Fruit fly (Drosophila melanogaster) whole organism, embryonic: Measurements from ENCODE around the gene CG43203.
A peak's percentile ranks its signal among the peaks of the same experiment; 100 is the strongest.

Experiments used
- Antp ChIP-seq: fragments of 200-800 bp; sonication (Bioruptor generic); optimal IDR thresholded peaks from 3 replicates; lab custom pipeline; 2016; ENCODE audit warnings: missing biosample characterization, missing genetic modification characterization
- B-H2 ChIP-seq: fragments of 200-800 bp; sonication (Bioruptor generic); optimal IDR thresholded peaks from 2 replicates; lab custom pipeline; 2018; ENCODE audit warnings: missing biosample characterization, mild to moderate bottlenecking, missing genetic modification characterization
- Bgb ChIP-seq: fragments of 200-800 bp; sonication (Bioruptor generic); IDR thresholded peaks from 2 replicates; pipeline ENCODE4 v1.3.6; 2022; ENCODE audit warnings: missing biosample characterization, missing genetic modification characterization; ENCODE audit not compliant: partially characterized antibody
- CG10267 ChIP-seq: fragments of 200-800 bp; sonication (Bioruptor generic); optimal IDR thresholded peaks from 2 replicates; lab custom pipeline; 2018; ENCODE audit warnings: missing biosample characterization, mild to moderate bottlenecking, missing genetic modification characterization, moderate library complexity
- CG11085 ChIP-seq: fragments of 200-800 bp; sonication (Bioruptor generic); IDR thresholded peaks from 2 replicates; pipeline ENCODE4 v1.3.6; 2022; ENCODE audit warnings: missing biosample characterization, missing genetic modification characterization
- CG11504 ChIP-seq: fragments of 200-800 bp; sonication (Bioruptor generic); optimal IDR thresholded peaks from 3 replicates; lab custom pipeline; 2019; ENCODE audit warnings: missing biosample characterization, mild to moderate bottlenecking, missing genetic modification characterization, moderate library complexity
- CG12219 ChIP-seq: fragments of 200-800 bp; sonication (Bioruptor generic); optimal IDR thresholded peaks from 3 replicates; lab custom pipeline; 2018; ENCODE audit warnings: missing biosample characterization, mild to moderate bottlenecking, missing genetic modification characterization
- CG13296 ChIP-seq: fragments of 200-800 bp; sonication (Bioruptor generic); optimal IDR thresholded peaks from 3 replicates; lab custom pipeline; 2018; ENCODE audit warnings: missing biosample characterization, mild to moderate bottlenecking, missing genetic modification characterization
- CG1603 ChIP-seq: fragments of 200-800 bp; sonication (Bioruptor generic); optimal IDR thresholded peaks from 2 replicates; lab custom pipeline; 2019; ENCODE audit warnings: missing biosample characterization, mild to moderate bottlenecking, missing genetic modification characterization, moderate library complexity
- CG17361 ChIP-seq: fragments of 200-800 bp; sonication (Bioruptor generic); IDR thresholded peaks from 3 replicates; pipeline ENCODE4 v1.3.6; 2022; ENCODE audit warnings: missing biosample characterization, missing genetic modification characterization
- CG18262 ChIP-seq: fragments of 200-800 bp; optimal IDR thresholded peaks from 3 replicates; lab custom pipeline; 2019; ENCODE audit warnings: missing biosample characterization, mild to moderate bottlenecking, missing genetic modification characterization, moderate library complexity
- CG18599 ChIP-seq: fragments of 200-800 bp; sonication (Bioruptor generic); optimal IDR thresholded peaks from 3 replicates; lab custom pipeline; 2017; ENCODE audit warnings: missing biosample characterization, missing genetic modification characterization, mild to moderate bottlenecking, moderate library complexity, missing genetic modification reagents
- CG34376 ChIP-seq: fragments of 200-800 bp; sonication (Bioruptor generic); optimal IDR thresholded peaks from 2 replicates; lab custom pipeline; 2018; ENCODE audit warnings: missing biosample characterization, mild to moderate bottlenecking, missing genetic modification characterization
- CG6854 ChIP-seq: fragments of 200-800 bp; sonication (Bioruptor generic); optimal IDR thresholded peaks from 3 replicates; lab custom pipeline; 2017; ENCODE audit warnings: missing biosample characterization, mild to moderate bottlenecking, missing genetic modification characterization
- CG8281 ChIP-seq: fragments of 200-800 bp; sonication (Bioruptor generic); optimal IDR thresholded peaks from 2 replicates; lab custom pipeline; 2018; ENCODE audit warnings: missing biosample characterization, mild to moderate bottlenecking, missing genetic modification characterization, moderate library complexity
- Doc2 ChIP-seq: fragments of 200-800 bp; sonication (Bioruptor generic); IDR thresholded peaks from 2 replicates; pipeline ENCODE4 v1.3.6; 2022; ENCODE audit warnings: missing biosample characterization, missing genetic modification characterization
- Hey ChIP-seq: fragments of 200-800 bp; sonication (Bioruptor generic); optimal IDR thresholded peaks from 3 replicates; lab custom pipeline; 2018; ENCODE audit warnings: missing biosample characterization, mild to moderate bottlenecking, missing genetic modification characterization
- HmgZ ChIP-seq: fragments of 200-800 bp; sonication (Bioruptor generic); optimal IDR thresholded peaks from 2 replicates; lab custom pipeline; 2018; ENCODE audit warnings: missing biosample characterization, mild to moderate bottlenecking, missing genetic modification characterization
- Kr ChIP-seq: fragments of 200-800 bp; sonication (Bioruptor generic); optimal IDR thresholded peaks from 2 replicates; lab custom pipeline; 2017; ENCODE audit warnings: missing biosample characterization, mild to moderate bottlenecking, missing genetic modification characterization
- Oli ChIP-seq: fragments of 200-800 bp; sonication (Bioruptor generic); optimal IDR thresholded peaks from 2 replicates; lab custom pipeline; 2018; ENCODE audit warnings: missing biosample characterization, mild to moderate bottlenecking, missing genetic modification characterization, moderate library complexity
- Pdp1 ChIP-seq, 2 experiments: fragments of 200-800 bp; sonication (Bioruptor generic); optimal IDR thresholded peaks; 3 replicates each; lab custom pipeline; 2016; ENCODE audit warnings: missing biosample characterization in 2 of 2, missing genetic modification characterization in 2 of 2, mild to moderate bottlenecking in 1 of 2, moderate library complexity in 1 of 2
- Usf ChIP-seq: fragments of 200-800 bp; sonication (Bioruptor generic); optimal IDR thresholded peaks from 2 replicates; lab custom pipeline; 2017; ENCODE audit warnings: missing genotype, missing biosample characterization, missing genetic modification characterization
- croc ChIP-seq: fragments of 200-800 bp; sonication (Bioruptor generic); conservative IDR thresholded peaks from 3 replicates; pipeline ENCODE4 v1.3.6; 2022; ENCODE audit warnings: missing biosample characterization, missing genetic modification characterization
- dmrt11E ChIP-seq: fragments of 200-800 bp; sonication (Bioruptor generic); optimal IDR thresholded peaks from 3 replicates; lab custom pipeline; 2018; ENCODE audit warnings: missing biosample characterization, mild to moderate bottlenecking, missing genetic modification characterization, moderate library complexity
- eve ChIP-seq, 2 experiments: fragments of >200 bp; optimal IDR thresholded peaks; 2 replicates each; lab custom pipeline; 2017; ENCODE audit warnings: missing biosample characterization in 2 of 2, missing genetic modification characterization in 2 of 2
- exex ChIP-seq: fragments of 200-800 bp; sonication (Bioruptor generic); optimal IDR thresholded peaks from 4 replicates; lab custom pipeline; 2018; ENCODE audit warnings: missing biosample characterization, mild to moderate bottlenecking, missing genetic modification characterization, moderate library complexity
- gem ChIP-seq: fragments of 200-800 bp; sonication (Bioruptor generic); optimal IDR thresholded peaks from 2 replicates; lab custom pipeline; 2019; ENCODE audit warnings: missing biosample characterization, mild to moderate bottlenecking, missing genetic modification characterization, moderate library complexity
- grn ChIP-seq: fragments of 200-800 bp; sonication (Bioruptor generic); optimal IDR thresholded peaks from 3 replicates; lab custom pipeline; 2017; ENCODE audit warnings: missing biosample characterization, missing genetic modification characterization
- lab ChIP-seq: fragments of 200-800 bp; sonication (Bioruptor generic); optimal IDR thresholded peaks from 3 replicates; lab custom pipeline; 2017; ENCODE audit warnings: missing biosample characterization, missing genetic modification characterization, mild to moderate bottlenecking, moderate library complexity, missing genetic modification reagents
- mirr ChIP-seq: fragments of 200-800 bp; sonication (Bioruptor generic); optimal IDR thresholded peaks from 3 replicates; lab custom pipeline; 2018; ENCODE audit warnings: missing biosample characterization, mild to moderate bottlenecking, missing genetic modification characterization
- prd ChIP-seq, 3 experiments: fragments of >200 bp in 2 of 3; fragments of 200-800 bp in 1 of 3; sonication (Bioruptor generic) in 1 of 3; optimal IDR thresholded peaks in 2 of 3; IDR thresholded peaks in 1 of 3; 2 replicates in 2 of 3; 3 replicates in 1 of 3; pipeline versions ENCODE4 v1.3.6 to Lab custom; 2017 to 2022; ENCODE audit warnings: missing biosample characterization in 1 of 3, missing genetic modification characterization in 1 of 3
- sd ChIP-seq: fragments of 200-800 bp; sonication (Bioruptor generic); optimal IDR thresholded peaks from 3 replicates; lab custom pipeline; 2018; ENCODE audit warnings: missing biosample characterization, mild to moderate bottlenecking, missing genetic modification characterization, moderate library complexity
- sima ChIP-seq: fragments of 200-800 bp; sonication (Bioruptor generic); optimal IDR thresholded peaks from 2 replicates; lab custom pipeline; 2016; ENCODE audit warnings: missing biosample characterization, missing genetic modification characterization
- sr ChIP-seq: fragments of 200-800 bp; sonication (Bioruptor generic); IDR thresholded peaks from 3 replicates; pipeline ENCODE4 v1.3.6; 2022; ENCODE audit warnings: missing biosample characterization, missing genetic modification characterization
- stwl ChIP-seq: fragments of 200-800 bp; sonication (Bioruptor generic); optimal IDR thresholded peaks from 3 replicates; lab custom pipeline; 2018; ENCODE audit warnings: missing biosample characterization, mild to moderate bottlenecking, missing genetic modification characterization, moderate library complexity
- sug ChIP-seq: fragments of 200-800 bp; optimal IDR thresholded peaks from 2 replicates; lab custom pipeline; 2019; ENCODE audit warnings: missing biosample characterization, mild to moderate bottlenecking, missing genetic modification characterization, moderate library complexity
- twi ChIP-seq: fragments of 200-800 bp; optimal IDR thresholded peaks from 2 replicates; lab custom pipeline; 2019; ENCODE audit warnings: missing biosample characterization, mild to moderate bottlenecking, missing genetic modification characterization, moderate library complexity
- vnd ChIP-seq: fragments of 200-800 bp; sonication (Bioruptor generic); IDR thresholded peaks from 3 replicates; pipeline ENCODE4 v1.3.6; 2022; ENCODE audit warnings: missing biosample characterization, missing genetic modification characterization; ENCODE audit not compliant: partially characterized antibody
- z ChIP-seq: fragments of 200-800 bp; sonication (Bioruptor generic); IDR thresholded peaks from 3 replicates; pipeline ENCODE4 v1.3.6; 2022; ENCODE audit warnings: missing biosample characterization, missing genetic modification characterization
- zf30C ChIP-seq: fragments of 200-800 bp; sonication (Bioruptor generic); optimal IDR thresholded peaks from 3 replicates; lab custom pipeline; 2018; ENCODE audit warnings: missing biosample characterization, mild to moderate bottlenecking, missing genetic modification characterization

The CG43203 gene

dm6 chr3R:19383298-19383697, 29.4 kb downstream of the CG43203 start:
- TF ChIP-seq CG11085 (GFP tag; lab: Robert Waterston, UW) (no peak), Kr (no peak), zf30C (GFP tag; lab: Kevin White, UChicago) (peak; percentile 15), eve (GFP tag; optimal IDR thresholded peaks at IDR 0.05; lab: Kevin White, UChicago) (peak in 1 of 2 experiments; percentile 24), CG17361 (GFP tag; lab: Robert Waterston, UW) (peak; percentile 40; the same call in 1 of the 3 replicates), CG11504 (tag; lab: Kevin White, UChicago) (peak; percentile 21), gem (tag; lab: Kevin White, UChicago) (peak; percentile 33), Oli (peak; percentile 6), CG18262 (tag; lab: Kevin White, UChicago) (peak; percentile 36), sima (GFP tag; lab: Kevin White, UChicago) (no peak), Antp (no peak), CG1603 (tag; lab: Kevin White, UChicago) (no peak), dmrt11E (tag; lab: Kevin White, UChicago) (peak; percentile 28)

- TF ChIP-seq grn (GFP tag; lab: Kevin White, UChicago): peak; percentile 69
- peak; percentile 5 for TF ChIP-seq B-H2
- no peak for TF ChIP-seq Bgb
- peak; percentile 93 for TF ChIP-seq mirr (GFP tag; lab: Kevin White, UChicago)
- TF ChIP-seq z (GFP tag; lab: Robert Waterston, UW): peak; percentile 82
- peak; percentile 99 for TF ChIP-seq exex (tag; lab: Kevin White, UChicago)
- no peak for TF ChIP-seq CG1603 (tag; lab: Kevin White, UChicago)
- TF ChIP-seq vnd: peak; percentile 36; the same call in 1 of the 3 replicates
- TF ChIP-seq Usf (GFP tag; lab: Kevin White, UChicago): no peak
- peak; percentile 79 for TF ChIP-seq CG34376 (GFP tag; lab: Kevin White, UChicago)
- TF ChIP-seq sug: peak; percentile 77
- TF ChIP-seq CG18599 (GFP tag; lab: Kevin White, UChicago): peak; percentile 39
- peak; percentile 77 for TF ChIP-seq sd
- TF ChIP-seq lab (GFP tag; lab: Kevin White, UChicago): peak; percentile 41
- TF ChIP-seq twi (tag; lab: Kevin White, UChicago): no peak
- peak; percentile 15 for TF ChIP-seq CG13296
- TF ChIP-seq HmgZ (tag; lab: Kevin White, UChicago): peak; percentile 7
- TF ChIP-seq CG8281: peak; percentile 56
- peak; percentile 43 for TF ChIP-seq Hey (tag; lab: Kevin White, UChicago)
- peak in 1 of 2 experiments; percentile 47 for TF ChIP-seq Pdp1 (GFP tag; optimal IDR thresholded peaks at IDR 0.05; lab: Kevin White, UChicago)
Measured at dm6 chr3R:19387608-19388007, 33.8 kb downstream of the CG43203 start, which contains the start of gene CG3734. Gene CG3734, plus strand, starts transcription at chr3R:19387861.

dm6 chr3R:19389919-19390318, 36.1 kb downstream of the CG43203 start, which contains the start of gene CG18493:
Gene CG18493, plus strand, starts transcription at chr3R:19390270.
- TF ChIP-seq exex (tag; lab: Kevin White, UChicago): peak; percentile 96
- peak; percentile 67 for TF ChIP-seq grn (GFP tag; lab: Kevin White, UChicago)
- TF ChIP-seq sr (GFP tag; lab: Robert Waterston, UW): no peak

dm6 chr3R:19393060-19393459, 39.2 kb downstream of the CG43203 start, which contains the start of gene CG3739:
Gene CG3739, plus strand, starts transcription at chr3R:19393360.
- TF ChIP-seq stwl (tag; lab: Kevin White, UChicago): no peak
- no peak for TF ChIP-seq prd (optimal IDR thresholded peaks at IDR 0.05; lab: Kevin White, UChicago)
- no peak for TF ChIP-seq prd (GFP tag; IDR thresholded peaks at IDR 0.05; lab: Robert Waterston, UW)
- no peak for TF ChIP-seq CG10267 (tag; lab: Kevin White, UChicago)
- no peak for TF ChIP-seq CG6854 (GFP tag; lab: Kevin White, UChicago)
- no peak for TF ChIP-seq CG12219 (GFP tag; lab: Kevin White, UChicago)
- no peak for TF ChIP-seq Doc2 (GFP tag; lab: Robert Waterston, UW)
- TF ChIP-seq croc (GFP tag; lab: Robert Waterston, UW): no peak
